Worm (Caenorhabditis elegans) whole organism, young adult: ENCODE measurements around the gene C44C10.9.

Source experiments
- B0019.2 ChIP-seq: fragments of 200-800 bp; sonication (Bioruptor generic); conservative IDR thresholded peaks from 2 replicates; pipeline ENCODE4 v1.3.6; 2022; ENCODE audit warnings: missing genetic modification reagents, missing genetic modification characterization, missing compliant biosample characterization
- B0035.1 ChIP-seq: sonication (generic microtip); optimal IDR thresholded peaks from 2 replicates; lab custom pipeline; 2016; ENCODE audit warnings: missing genetic modification characterization, mild to moderate bottlenecking, missing compliant biosample characterization, missing genotype, missing genetic modification reagents
- C06A6.2 ChIP-seq: fragments of 200-800 bp; sonication (Bioruptor generic); conservative IDR thresholded peaks from 2 replicates; pipeline ENCODE4 v1.3.6; 2022; ENCODE audit warnings: missing genetic modification characterization, missing compliant biosample characterization
- C17E4.6 ChIP-seq: fragments of 200-800 bp; sonication (Bioruptor generic); IDR thresholded peaks from 2 replicates; pipeline ENCODE4 v1.3.6; 2022; ENCODE audit warnings: missing genetic modification reagents, missing genetic modification characterization, missing compliant biosample characterization
- F33H1.4 ChIP-seq: fragments of 200-800 bp; sonication (Bioruptor generic); IDR thresholded peaks from 2 replicates; pipeline ENCODE4 v1.3.6; 2022; ENCODE audit warnings: missing genetic modification reagents, missing genetic modification characterization, missing compliant biosample characterization
- F49E8.2 ChIP-seq: sonication (generic microtip); optimal IDR thresholded peaks from 3 replicates; lab custom pipeline; 2017; ENCODE audit warnings: missing genetic modification characterization, mild to moderate bottlenecking, missing compliant biosample characterization, antibody characterized with exemption, moderate library complexity; ENCODE audit not compliant: insufficient read depth
- K11D2.4 ChIP-seq: fragments of 200-800 bp; sonication (Bioruptor generic); IDR thresholded peaks from 2 replicates; pipeline ENCODE4 v1.3.6; 2022; ENCODE audit warnings: missing genetic modification reagents, missing genetic modification characterization, missing compliant biosample characterization
- Y67H2A.10 ChIP-seq: fragments of 200-800 bp; sonication (Bioruptor generic); conservative IDR thresholded peaks from 2 replicates; pipeline ENCODE4 v1.3.6; 2022; ENCODE audit warnings: missing genetic modification reagents, missing genetic modification characterization, missing compliant biosample characterization
- ZK185.1 ChIP-seq: sonication (generic microtip); optimal IDR thresholded peaks from 2 replicates; lab custom pipeline; 2016; ENCODE audit warnings: mild to moderate bottlenecking, missing genetic modification characterization, missing compliant biosample characterization; ENCODE audit not compliant: poor library complexity, severe bottlenecking
- aptf-2 ChIP-seq: fragments of 200-800 bp; sonication (Bioruptor generic); conservative IDR thresholded peaks from 2 replicates; pipeline ENCODE4 v1.3.6; 2022; ENCODE audit warnings: missing genetic modification reagents, missing genetic modification characterization, missing compliant biosample characterization
- attf-3 ChIP-seq: fragments of 200-800 bp; sonication (Bioruptor generic); conservative IDR thresholded peaks from 2 replicates; pipeline ENCODE4 v1.3.6; 2022; ENCODE audit warnings: missing genetic modification reagents, missing genetic modification characterization, missing compliant biosample characterization
- attf-5 ChIP-seq: fragments of 200-800 bp; sonication (Bioruptor generic); optimal IDR thresholded peaks from 2 replicates; lab custom pipeline; 2018; ENCODE audit warnings: mild to moderate bottlenecking, missing genetic modification characterization, missing compliant biosample characterization
- bed-2 ChIP-seq: fragments of 200-800 bp; sonication (Bioruptor generic); IDR thresholded peaks from 2 replicates; pipeline ENCODE4 v1.3.6; 2022; ENCODE audit warnings: missing genetic modification reagents, missing genetic modification characterization, missing compliant biosample characterization
- cebp-1 ChIP-seq, 2 experiments: fragments of 200-800 bp in 1 of 2; sonication (Bioruptor generic) in 1 of 2; sonication (generic microtip) in 1 of 2; IDR thresholded peaks in 1 of 2; optimal IDR thresholded peaks in 1 of 2; 2 replicates each; pipeline versions ENCODE4 v1.3.6 to Lab custom; 2017 to 2022; ENCODE audit warnings: missing compliant biosample characterization in 2 of 2, missing genetic modification characterization in 2 of 2, mild to moderate bottlenecking in 1 of 2, missing genetic modification reagents in 1 of 2, moderate library complexity in 1 of 2
- cebp-2 ChIP-seq: fragments of 200-800 bp; sonication (Bioruptor generic); IDR thresholded peaks from 2 replicates; pipeline ENCODE4 v1.3.6; 2022; ENCODE audit warnings: missing genetic modification characterization, missing compliant biosample characterization
- ceh-27 ChIP-seq: fragments of 200-800 bp; sonication (Bioruptor generic); optimal IDR thresholded peaks from 2 replicates; lab custom pipeline; 2018; ENCODE audit warnings: mild to moderate bottlenecking, missing genetic modification characterization, moderate library complexity, missing compliant biosample characterization
- ceh-91 ChIP-seq: fragments of 200-800 bp; sonication (Bioruptor generic); IDR thresholded peaks from 2 replicates; pipeline ENCODE4 v1.3.6; 2022; ENCODE audit warnings: missing genetic modification reagents, missing genetic modification characterization, missing compliant biosample characterization
- dpff-1 ChIP-seq: sonication (generic microtip); optimal IDR thresholded peaks from 2 replicates; lab custom pipeline; 2017; ENCODE audit warnings: mild to moderate bottlenecking, missing genetic modification characterization, missing compliant biosample characterization
- egl-18 ChIP-seq: fragments of 200-800 bp; sonication (Bioruptor generic); IDR thresholded peaks from 2 replicates; pipeline ENCODE4 v1.3.6; 2022; ENCODE audit warnings: missing genetic modification reagents, missing genetic modification characterization, missing compliant biosample characterization
- ets-4 ChIP-seq: fragments of 200-800 bp; sonication (Bioruptor generic); optimal IDR thresholded peaks from 2 replicates; lab custom pipeline; 2018; ENCODE audit warnings: mild to moderate bottlenecking, missing genetic modification characterization, missing compliant biosample characterization
- hlh-12 ChIP-seq: sonication (generic microtip); optimal IDR thresholded peaks from 2 replicates; lab custom pipeline; 2016; ENCODE audit warnings: missing genetic modification characterization, missing compliant biosample characterization
- hlh-26 ChIP-seq: fragments of 200-800 bp; sonication (Bioruptor generic); conservative IDR thresholded peaks from 2 replicates; pipeline ENCODE4 v1.3.6; 2022; ENCODE audit warnings: missing genetic modification reagents, missing genetic modification characterization, missing compliant biosample characterization
- lag-1 ChIP-seq: fragments of 200-800 bp; sonication (Bioruptor generic); IDR thresholded peaks from 2 replicates; pipeline ENCODE4 v1.3.6; 2022; ENCODE audit warnings: missing genetic modification reagents, missing genetic modification characterization, missing compliant biosample characterization
- let-526 ChIP-seq: fragments of 200-800 bp; sonication (Bioruptor generic); IDR thresholded peaks from 2 replicates; pipeline ENCODE4 v1.3.6; 2022; ENCODE audit warnings: missing genetic modification reagents, missing genetic modification characterization, missing compliant biosample characterization
- lin-35 ChIP-seq, 3 experiments: fragments of 150-350 bp in 2 of 3; sonication (generic microtip) in 1 of 3; optimal IDR thresholded peaks; 2 replicates each; lab custom pipeline; 2014 to 2018; ENCODE audit warnings: missing biosample characterization in 3 of 3, missing genetic modification characterization in 3 of 3, missing genetic modification reagents in 3 of 3
- madf-10 ChIP-seq: sonication (generic microtip); optimal IDR thresholded peaks from 2 replicates; lab custom pipeline; 2016; ENCODE audit warnings: mild to moderate bottlenecking, missing genetic modification characterization, missing compliant biosample characterization
- mxl-1 ChIP-seq: sonication (generic microtip); optimal IDR thresholded peaks from 2 replicates; lab custom pipeline; 2016; ENCODE audit warnings: missing genetic modification characterization, missing compliant biosample characterization
- nfya-1 ChIP-seq: sonication (generic microtip); optimal IDR thresholded peaks from 2 replicates; lab custom pipeline; 2017; ENCODE audit warnings: antibody characterized with exemption, missing compliant biosample characterization, missing genetic modification characterization, borderline replicate concordance; ENCODE audit not compliant: insufficient read depth
- nhr-179 ChIP-seq: sonication (generic microtip); optimal IDR thresholded peaks from 2 replicates; lab custom pipeline; 2016; ENCODE audit warnings: mild to moderate bottlenecking, missing genetic modification characterization, missing compliant biosample characterization
- nhr-80 ChIP-seq: sonication (generic microtip); optimal IDR thresholded peaks from 2 replicates; lab custom pipeline; 2016; ENCODE audit warnings: missing genetic modification characterization, missing compliant biosample characterization
- nhr-90 ChIP-seq: sonication (generic microtip); optimal IDR thresholded peaks from 2 replicates; lab custom pipeline; 2016; ENCODE audit warnings: missing genotype, mild to moderate bottlenecking, missing genetic modification characterization, missing compliant biosample characterization
- pbrm-1 ChIP-seq: fragments of 200-800 bp; sonication (Bioruptor generic); IDR thresholded peaks from 2 replicates; pipeline ENCODE4 v1.3.6; 2022; ENCODE audit warnings: missing genetic modification reagents, missing genetic modification characterization, missing compliant biosample characterization
- rpc-1 ChIP-seq, 2 experiments: fragments of 150-350 bp in 1 of 2; sonication (generic microtip) in 1 of 2; optimal IDR thresholded peaks; 2 replicates each; lab custom pipeline; 2014 to 2018; ENCODE audit warnings: missing biosample characterization in 1 of 2, missing genetic modification characterization in 1 of 2, missing genetic modification reagents in 1 of 2, missing genotype in 1 of 2
- snpc-1.3 ChIP-seq: sonication (generic microtip); optimal IDR thresholded peaks from 2 replicates; lab custom pipeline; 2017; ENCODE audit warnings: missing genetic modification characterization, mild to moderate bottlenecking, missing compliant biosample characterization, antibody characterized with exemption, moderate library complexity, missing genotype, missing genetic modification reagents; ENCODE audit not compliant: insufficient read depth
- snpc-4 ChIP-seq, 5 experiments: fragments of 150-350 bp in 1 of 5; sonication (generic microtip) in 4 of 5; optimal IDR thresholded peaks; 2 replicates each; lab custom pipeline; 2014 to 2018; ENCODE audit warnings: missing genetic modification characterization in 5 of 5, missing biosample characterization in 3 of 5, antibody characterized with exemption in 2 of 5, mild to moderate bottlenecking in 2 of 5, missing compliant biosample characterization in 2 of 5, missing genotype in 2 of 5, moderate library complexity in 2 of 5, missing genetic modification reagents in 1 of 5
- somi-1 ChIP-seq: fragments of 200-800 bp; sonication (Bioruptor generic); optimal IDR thresholded peaks from 2 replicates; lab custom pipeline; 2018; ENCODE audit warnings: mild to moderate bottlenecking, missing genetic modification characterization, missing compliant biosample characterization
- tbx-9 ChIP-seq: sonication (generic microtip); optimal IDR thresholded peaks from 2 replicates; lab custom pipeline; 2016; ENCODE audit warnings: borderline replicate concordance, missing genetic modification characterization, inconsistent platforms, missing compliant biosample characterization
- tlf-1 ChIP-seq: fragments of 200-800 bp; sonication (Bioruptor generic); optimal IDR thresholded peaks from 2 replicates; lab custom pipeline; 2018; ENCODE audit warnings: mild to moderate bottlenecking, missing genetic modification characterization, missing compliant biosample characterization
- zim-3 ChIP-seq: sonication (generic microtip); optimal IDR thresholded peaks from 2 replicates; lab custom pipeline; 2017; ENCODE audit warnings: mild to moderate bottlenecking, missing genetic modification characterization, moderate library complexity, missing compliant biosample characterization
- ztf-28 ChIP-seq: fragments of 200-800 bp; sonication (Bioruptor generic); IDR thresholded peaks from 2 replicates; pipeline ENCODE4 v1.3.6; 2022; ENCODE audit warnings: missing genetic modification reagents, missing genetic modification characterization, missing compliant biosample characterization
- ztf-3 ChIP-seq: fragments of 200-800 bp; sonication (Bioruptor generic); optimal IDR thresholded peaks from 2 replicates; lab custom pipeline; 2018; ENCODE audit warnings: mild to moderate bottlenecking, missing genetic modification characterization, missing compliant biosample characterization

The C44C10.9 gene

DNA sequence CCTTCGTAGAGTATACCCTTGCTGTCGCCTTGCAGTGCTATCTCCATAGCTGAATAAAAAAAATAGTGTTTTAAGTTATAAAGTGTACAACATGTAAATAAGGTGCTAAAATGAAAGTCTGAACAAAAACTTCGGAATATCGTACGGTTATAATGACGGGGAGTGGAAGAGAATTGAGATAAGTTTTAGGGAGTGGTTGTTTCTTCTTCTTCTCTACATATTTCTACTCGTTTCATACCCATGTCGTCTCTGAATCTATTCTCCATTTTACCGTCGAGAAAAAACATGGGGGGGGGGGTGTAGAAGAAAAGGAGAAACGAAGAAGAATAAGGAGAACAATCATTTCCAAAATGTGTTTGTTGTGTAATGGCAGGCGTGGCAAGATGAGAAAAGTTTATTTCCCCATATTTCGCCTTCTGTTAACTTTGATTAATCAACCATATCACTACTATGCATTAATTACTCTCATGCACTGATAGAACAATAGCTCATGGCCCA lies at the start of gene C44C10.9:
C44C10.9 (minus strand) TSS at position 51 of the 498 bp plus-strand sequence.
- TF ChIP-seq zim-3 (tag; lab: Kevin White, UChicago) (no peak), egl-18 (GFP tag; lab: Robert Waterston, UW) (no peak), let-526 (GFP tag; lab: Robert Waterston, UW) (no peak), ztf-3 (GFP tag; lab: Kevin White, UChicago) (no peak), C17E4.6 (GFP tag; lab: Robert Waterston, UW) (no peak), lag-1 (GFP tag; lab: Robert Waterston, UW) (no peak), snpc-4 (GFP tag; optimal IDR thresholded peaks at IDR 0.05; lab: Kevin White, UChicago) (no peak), snpc-4 (tag; optimal IDR thresholded peaks at IDR 0.05; lab: Kevin White, UChicago) (no peak), nfya-1 (tag; lab: Kevin White, UChicago) (no peak), mxl-1 (tag; lab: Kevin White, UChicago) (no peak), nhr-80 (tag; lab: Kevin White, UChicago) (no peak), B0019.2 (GFP tag; lab: Robert Waterston, UW) (no peak), hlh-12 (tag; lab: Kevin White, UChicago) (no peak), rpc-1 (optimal IDR thresholded peaks at IDR 0.05; lab: Kevin White, UChicago) (no peak), rpc-1 (tag; optimal IDR thresholded peaks at IDR 0.05; lab: Kevin White, UChicago) (no peak), bed-2 (GFP tag; lab: Robert Waterston, UW) (no peak), lin-35 (GFP tag; optimal IDR thresholded peaks at IDR 0.05; lab: Kevin White, UChicago) (no peak), tbx-9 (tag; lab: Kevin White, UChicago) (no peak), nhr-90 (no peak), tlf-1 (no peak)

DNA sequence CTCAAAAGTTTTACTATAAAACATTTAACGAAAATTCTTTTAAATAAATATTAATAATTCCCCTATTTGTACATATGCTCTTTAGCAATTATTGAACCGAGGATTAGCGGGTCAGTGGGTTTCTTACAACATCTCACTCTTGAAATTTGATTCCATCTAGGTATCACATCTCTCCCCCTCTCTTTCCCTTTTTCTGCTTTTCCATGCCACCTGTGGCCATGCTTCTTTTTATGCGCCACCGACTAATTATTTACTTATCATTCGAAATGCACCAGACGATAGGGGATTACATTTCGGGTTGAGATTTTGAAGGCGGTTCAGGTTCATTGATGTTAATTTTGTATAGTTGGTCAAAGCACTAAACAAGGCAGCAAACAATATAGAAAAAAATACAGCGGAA lies 49.5 kb upstream of the C44C10.9 start:
- TF ChIP-seq attf-3 (GFP tag; lab: Robert Waterston, UW) (no peak), K11D2.4 (GFP tag; lab: Robert Waterston, UW) (no peak), cebp-2 (GFP tag; lab: Robert Waterston, UW) (no peak), ets-4 (no peak)

DNA sequence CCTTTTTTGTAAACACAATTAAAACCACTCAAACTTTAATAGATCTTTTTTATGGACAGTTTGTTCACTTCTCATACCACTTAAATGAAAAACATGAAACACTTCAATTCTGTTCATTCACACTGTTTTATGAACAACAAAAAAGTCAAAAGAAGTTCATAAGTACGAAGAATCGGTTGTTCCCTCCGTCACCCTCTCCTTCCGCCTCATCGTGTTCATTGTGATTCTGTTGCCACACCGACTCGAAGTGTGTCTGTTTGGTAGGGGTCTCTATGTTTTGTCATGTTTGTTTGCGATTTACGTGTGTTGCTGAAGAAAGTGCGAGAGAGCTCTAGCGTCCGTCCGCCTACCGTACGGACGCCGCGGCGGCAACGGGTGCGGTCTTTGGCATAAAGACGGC lies 42.5 kb upstream of the C44C10.9 start, which contains the start of gene lact-7:
lact-7 (plus strand) TSS at position 301 of the 400 bp plus-strand sequence.
- peak; percentile 67 for TF ChIP-seq ceh-27 (GFP tag; lab: Kevin White, UChicago)
- TF ChIP-seq ceh-91 (GFP tag; lab: Robert Waterston, UW): no peak

DNA sequence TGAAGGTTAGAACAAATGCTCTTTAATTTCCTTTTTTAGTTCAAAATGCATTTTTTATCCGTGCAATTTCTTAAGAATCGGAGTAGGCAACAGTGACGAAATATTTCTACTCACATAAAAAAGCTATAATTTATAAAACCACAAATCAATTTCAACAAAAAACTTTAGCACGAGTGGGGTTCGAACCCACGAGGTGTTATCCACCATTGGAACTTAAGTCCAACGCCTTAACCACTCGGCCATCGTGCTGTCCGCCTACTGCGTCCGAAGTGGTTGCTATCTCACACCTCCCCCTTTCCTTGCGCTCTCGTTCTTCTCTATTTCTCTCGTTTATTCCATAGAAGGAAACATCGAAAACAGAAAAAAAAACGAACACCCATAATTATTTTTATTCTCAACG lies 41.4 kb upstream of the C44C10.9 start:
- TF ChIP-seq pbrm-1 (GFP tag; lab: Robert Waterston, UW) (peak; percentile 96), C06A6.2 (GFP tag; lab: Robert Waterston, UW) (peak; percentile 64; the same call in 1 of the 2 replicates), nhr-90 (peak; percentile 90), aptf-2 (GFP tag; lab: Robert Waterston, UW) (peak; percentile 67), Y67H2A.10 (GFP tag; lab: Robert Waterston, UW) (no peak), somi-1 (GFP tag; lab: Kevin White, UChicago) (peak; percentile 72), attf-5 (GFP tag; lab: Kevin White, UChicago) (peak; percentile 72), F33H1.4 (GFP tag; lab: Robert Waterston, UW) (no peak), snpc-1.3 (no peak), nhr-179 (tag; lab: Kevin White, UChicago) (no peak), C17E4.6 (GFP tag; lab: Robert Waterston, UW) (peak; percentile 75; the same call in 1 of the 2 replicates), dpff-1 (tag; lab: Kevin White, UChicago) (no peak), ZK185.1 (tag; lab: Kevin White, UChicago) (peak; percentile 75), hlh-26 (GFP tag; lab: Robert Waterston, UW) (no peak), B0035.1 (tag; lab: Kevin White, UChicago) (peak; percentile 63), hlh-12 (tag; lab: Kevin White, UChicago) (peak; percentile 87), nhr-80 (tag; lab: Kevin White, UChicago) (no peak), madf-10 (tag; lab: Kevin White, UChicago) (peak; percentile 87), ztf-28 (GFP tag; lab: Robert Waterston, UW) (peak; percentile 89; the same call in 1 of the 2 replicates), F49E8.2 (tag; lab: Kevin White, UChicago) (peak; percentile 10), cebp-1 (GFP tag; IDR thresholded peaks at IDR 0.05; lab: Robert Waterston, UW) (peak; percentile 53; the same call in 1 of the 2 replicates), cebp-1 (tag; optimal IDR thresholded peaks at IDR 0.05; lab: Kevin White, UChicago) (no peak)
